Fruit fly (Drosophila melanogaster) whole organism, embryonic: ENCODE data around the gene isoQC.

Source experiments
- Adf1 ChIP-seq: fragments of 200-800 bp; sonication (Bioruptor generic); IDR thresholded peaks from 2 replicates; pipeline ENCODE4 v1.3.6; 2022; ENCODE audit warnings: missing biosample characterization, missing genetic modification characterization
- CG11695 ChIP-seq: fragments of 200-800 bp; sonication (Bioruptor generic); IDR thresholded peaks from 3 replicates; pipeline ENCODE4 v1.3.6; 2022; ENCODE audit warnings: missing biosample characterization, missing genetic modification characterization
- CG14860 ChIP-seq: fragments of 200-800 bp; sonication (Bioruptor generic); IDR thresholded peaks from 3 replicates; pipeline ENCODE4 v1.3.6; 2022; ENCODE audit warnings: missing biosample characterization, missing genetic modification characterization; ENCODE audit not compliant: partially characterized antibody
- CG15269 ChIP-seq: fragments of 200-800 bp; sonication (Bioruptor generic); optimal IDR thresholded peaks from 2 replicates; lab custom pipeline; 2018; ENCODE audit warnings: missing biosample characterization, mild to moderate bottlenecking, missing genetic modification characterization, moderate library complexity
- CG16779 ChIP-seq: fragments of 200-800 bp; sonication (Bioruptor generic); IDR thresholded peaks from 2 replicates; pipeline ENCODE4 v1.3.6; 2022; ENCODE audit warnings: missing biosample characterization, missing genetic modification characterization
- CG16863 ChIP-seq: fragments of 200-800 bp; sonication (Bioruptor generic); optimal IDR thresholded peaks from 3 replicates; lab custom pipeline; 2016; ENCODE audit warnings: missing biosample characterization, missing genetic modification characterization
- CG17361 ChIP-seq: fragments of 200-800 bp; sonication (Bioruptor generic); IDR thresholded peaks from 3 replicates; pipeline ENCODE4 v1.3.6; 2022; ENCODE audit warnings: missing biosample characterization, missing genetic modification characterization
- CG18476 ChIP-seq: fragments of 200-800 bp; sonication (Bioruptor generic); optimal IDR thresholded peaks from 2 replicates; lab custom pipeline; 2016; ENCODE audit warnings: missing biosample characterization, mild to moderate bottlenecking, missing genetic modification characterization
- CG2120 ChIP-seq: fragments of 200-800 bp; sonication (Bioruptor generic); optimal IDR thresholded peaks from 3 replicates; lab custom pipeline; 2016; ENCODE audit warnings: missing biosample characterization, missing genetic modification characterization
- CG30403 ChIP-seq: fragments of 200-800 bp; sonication (Bioruptor generic); optimal IDR thresholded peaks from 3 replicates; lab custom pipeline; 2016; ENCODE audit warnings: missing biosample characterization, missing genetic modification characterization
- CG34422 ChIP-seq: fragments of 200-800 bp; sonication (Bioruptor generic); IDR thresholded peaks from 3 replicates; pipeline ENCODE4 v1.3.6; 2022; ENCODE audit warnings: missing biosample characterization, missing genetic modification characterization
- CG6175 ChIP-seq: fragments of 200-800 bp; sonication (Bioruptor generic); IDR thresholded peaks from 3 replicates; pipeline ENCODE4 v1.3.6; 2022; ENCODE audit warnings: missing biosample characterization, missing genetic modification characterization
- CG7987 ChIP-seq: fragments of 200-800 bp; sonication (Bioruptor generic); optimal IDR thresholded peaks from 2 replicates; lab custom pipeline; 2018; ENCODE audit warnings: missing biosample characterization, mild to moderate bottlenecking, missing genetic modification characterization, moderate library complexity
- CG8478 ChIP-seq: fragments of >200 bp; optimal IDR thresholded peaks from 2 replicates; lab custom pipeline; 2018
- CG8924 ChIP-seq: fragments of 200-800 bp; optimal IDR thresholded peaks from 3 replicates; lab custom pipeline; 2019; ENCODE audit warnings: missing biosample characterization, mild to moderate bottlenecking, missing genetic modification characterization, moderate library complexity
- CG9876 ChIP-seq: fragments of 200-800 bp; sonication (Bioruptor generic); optimal IDR thresholded peaks from 2 replicates; lab custom pipeline; 2016; ENCODE audit warnings: missing biosample characterization, missing genetic modification characterization
- Chrac-16 ChIP-seq: fragments of 200-800 bp; sonication (Bioruptor generic); optimal IDR thresholded peaks from 3 replicates; lab custom pipeline; 2016; ENCODE audit warnings: missing biosample characterization, missing genetic modification characterization
- Dip2 ChIP-seq: fragments of 200-800 bp; sonication (Bioruptor generic); IDR thresholded peaks from 2 replicates; pipeline ENCODE4 v1.3.6; 2022; ENCODE audit warnings: missing biosample characterization, missing genetic modification characterization
- Fer1 ChIP-seq: fragments of 200-800 bp; sonication (Bioruptor generic); optimal IDR thresholded peaks from 2 replicates; lab custom pipeline; 2017; ENCODE audit warnings: missing biosample characterization, mild to moderate bottlenecking, missing genetic modification characterization
- Fer2 ChIP-seq: fragments of 200-800 bp; sonication (Bioruptor generic); optimal IDR thresholded peaks from 2 replicates; lab custom pipeline; 2018; ENCODE audit warnings: missing biosample characterization, mild to moderate bottlenecking, missing genetic modification characterization, moderate library complexity
- HmgD ChIP-seq: fragments of 200-800 bp; sonication (Bioruptor generic); optimal IDR thresholded peaks from 3 replicates; lab custom pipeline; 2016; ENCODE audit warnings: missing biosample characterization, missing genetic modification characterization
- Hr3 ChIP-seq: fragments of 200-800 bp; sonication (Bioruptor generic); optimal IDR thresholded peaks from 3 replicates; lab custom pipeline; 2016; ENCODE audit warnings: missing biosample characterization, missing genetic modification characterization
- NK7.1 ChIP-seq: fragments of 200-800 bp; sonication (Bioruptor generic); optimal IDR thresholded peaks from 3 replicates; lab custom pipeline; 2016; ENCODE audit warnings: missing biosample characterization, missing genetic modification characterization
- Neu2 ChIP-seq: fragments of 200-800 bp; sonication (Bioruptor generic); optimal IDR thresholded peaks from 3 replicates; lab custom pipeline; 2016; ENCODE audit warnings: missing biosample characterization, missing genetic modification characterization, borderline replicate concordance
- NfI ChIP-seq: fragments of 200-800 bp; sonication (Bioruptor generic); optimal IDR thresholded peaks from 3 replicates; lab custom pipeline; 2018; ENCODE audit warnings: missing biosample characterization, mild to moderate bottlenecking, missing genetic modification characterization, moderate library complexity
- Oaz ChIP-seq: fragments of 200-800 bp; sonication (Bioruptor generic); IDR thresholded peaks from 2 replicates; pipeline ENCODE4 v1.3.6; 2022; ENCODE audit warnings: missing biosample characterization, missing genetic modification characterization
- PHDP ChIP-seq: fragments of 200-800 bp; sonication (Bioruptor generic); optimal IDR thresholded peaks from 3 replicates; lab custom pipeline; 2018; ENCODE audit warnings: missing biosample characterization, mild to moderate bottlenecking, missing genetic modification characterization, moderate library complexity
- Taf1 ChIP-seq: fragments of 200-800 bp; sonication (Bioruptor generic); IDR thresholded peaks from 2 replicates; pipeline ENCODE4 v1.3.6; 2022; ENCODE audit warnings: missing biosample characterization, missing genetic modification characterization
- ap ChIP-seq: fragments of 200-800 bp; sonication (Bioruptor generic); IDR thresholded peaks from 2 replicates; pipeline ENCODE4 v1.3.6; 2022; ENCODE audit warnings: missing biosample characterization, missing genetic modification characterization
- corto ChIP-seq: fragments of 200-800 bp; sonication (Bioruptor generic); optimal IDR thresholded peaks from 2 replicates; lab custom pipeline; 2016; ENCODE audit warnings: missing biosample characterization, mild to moderate bottlenecking, missing genetic modification characterization, moderate library complexity
- croc ChIP-seq: fragments of 200-800 bp; sonication (Bioruptor generic); conservative IDR thresholded peaks from 3 replicates; pipeline ENCODE4 v1.3.6; 2022; ENCODE audit warnings: missing biosample characterization, missing genetic modification characterization
- da ChIP-seq: fragments of 200-800 bp; sonication (Bioruptor generic); optimal IDR thresholded peaks from 2 replicates; lab custom pipeline; 2016; ENCODE audit warnings: missing biosample characterization, missing genetic modification characterization
- dpn ChIP-seq, 2 experiments: fragments of 200-800 bp; sonication (Bioruptor generic); optimal IDR thresholded peaks; 3 replicates each; lab custom pipeline; 2016; ENCODE audit warnings: missing biosample characterization in 2 of 2, missing genetic modification characterization in 2 of 2
- dysf ChIP-seq: fragments of 200-800 bp; sonication (Bioruptor generic); IDR thresholded peaks from 3 replicates; pipeline ENCODE4 v1.3.6; 2022; ENCODE audit warnings: missing biosample characterization, missing genetic modification characterization
- hth ChIP-seq: fragments of >200 bp; optimal IDR thresholded peaks from 2 replicates; lab custom pipeline; 2017; ENCODE audit warnings: inconsistent platforms
- jigr1 ChIP-seq: fragments of 200-800 bp; sonication (Bioruptor generic); IDR thresholded peaks from 3 replicates; pipeline ENCODE4 v1.3.6; 2022; ENCODE audit warnings: missing biosample characterization, missing genetic modification characterization
- jing ChIP-seq: fragments of 200-800 bp; sonication (Bioruptor generic); optimal IDR thresholded peaks from 2 replicates; lab custom pipeline; 2018; ENCODE audit warnings: missing biosample characterization, mild to moderate bottlenecking, missing genetic modification characterization
- maf-S ChIP-seq: fragments of 200-800 bp; sonication (Bioruptor generic); optimal IDR thresholded peaks from 2 replicates; lab custom pipeline; 2016; ENCODE audit warnings: missing biosample characterization, missing genetic modification characterization
- mam ChIP-seq: fragments of 200-800 bp; sonication (Bioruptor generic); optimal IDR thresholded peaks from 3 replicates; lab custom pipeline; 2016; ENCODE audit warnings: missing biosample characterization, missing genetic modification characterization
- nerfin-1 ChIP-seq: fragments of 200-800 bp; sonication (Bioruptor generic); optimal IDR thresholded peaks from 3 replicates; lab custom pipeline; 2019; ENCODE audit warnings: missing biosample characterization, mild to moderate bottlenecking, missing genetic modification characterization, moderate library complexity
- peb ChIP-seq: fragments of 200-800 bp; sonication (Bioruptor generic); IDR thresholded peaks from 2 replicates; pipeline ENCODE4 v1.3.6; 2022; ENCODE audit warnings: missing biosample characterization, missing genetic modification characterization
- run ChIP-seq: fragments of 200-800 bp; sonication (Bioruptor generic); optimal IDR thresholded peaks from 3 replicates; lab custom pipeline; 2018; ENCODE audit warnings: missing biosample characterization, mild to moderate bottlenecking, missing genetic modification characterization
- salm ChIP-seq: fragments of 200-800 bp; sonication (Bioruptor generic); optimal IDR thresholded peaks from 2 replicates; lab custom pipeline; 2018; ENCODE audit warnings: missing biosample characterization, mild to moderate bottlenecking, missing genetic modification characterization
- sob ChIP-seq: fragments of 200-800 bp; sonication (Bioruptor generic); IDR thresholded peaks from 2 replicates; pipeline ENCODE4 v1.3.6; 2022; ENCODE audit warnings: missing biosample characterization, missing genetic modification characterization
- sqz ChIP-seq: fragments of 200-800 bp; sonication (Bioruptor generic); optimal IDR thresholded peaks from 3 replicates; lab custom pipeline; 2018; ENCODE audit warnings: missing biosample characterization, mild to moderate bottlenecking, missing genetic modification characterization
- tna ChIP-seq: fragments of 200-800 bp; sonication (Bioruptor generic); IDR thresholded peaks from 2 replicates; pipeline ENCODE4 v1.3.6; 2022; ENCODE audit warnings: missing biosample characterization, missing genetic modification characterization; ENCODE audit not compliant: partially characterized antibody
- toy ChIP-seq: fragments of 200-800 bp; sonication (Bioruptor generic); IDR thresholded peaks from 2 replicates; pipeline ENCODE4 v1.3.6; 2022; ENCODE audit warnings: missing biosample characterization, missing genetic modification characterization
- trh ChIP-seq: fragments of 200-800 bp; sonication (Bioruptor generic); optimal IDR thresholded peaks from 2 replicates; lab custom pipeline; 2016; ENCODE audit warnings: missing biosample characterization, missing genetic modification characterization
- tup ChIP-seq: fragments of 200-800 bp; sonication (Bioruptor generic); optimal IDR thresholded peaks from 2 replicates; lab custom pipeline; 2016; ENCODE audit warnings: missing biosample characterization, mild to moderate bottlenecking, missing genetic modification characterization, moderate library complexity
- wdn ChIP-seq: fragments of 200-800 bp; sonication (Bioruptor generic); IDR thresholded peaks from 2 replicates; pipeline ENCODE4 v1.3.6; 2022; ENCODE audit warnings: missing biosample characterization, missing genetic modification characterization

Gene isoQC

dm6 chr3L:20509121-20509934, 35.1 kb downstream of the isoQC start (continued):
- TF ChIP-seq Neu2 (GFP tag; lab: Kevin White, UChicago): no peak
- TF ChIP-seq HmgD (GFP tag; lab: Kevin White, UChicago): no peak
- no peak for TF ChIP-seq wdn (GFP tag; lab: Robert Waterston, UW)
- no peak for TF ChIP-seq tna (GFP tag; lab: Robert Waterston, UW)
- peak; percentile 57 for TF ChIP-seq Chrac-16 (GFP tag; lab: Kevin White, UChicago)
- no peak for TF ChIP-seq CG8478
- peak; percentile 81 for TF ChIP-seq PHDP (tag; lab: Kevin White, UChicago)
- peak; percentile 39; the same call in 1 of the 2 replicates for TF ChIP-seq sob
- TF ChIP-seq Fer2 (tag; lab: Kevin White, UChicago): peak; percentile 60
- no peak for TF ChIP-seq CG14860 (GFP tag; lab: Robert Waterston, UW)
- TF ChIP-seq dysf: peak; percentile 71
- peak; percentile 93 for TF ChIP-seq CG17361
- peak; percentile 65 for TF ChIP-seq Hr3 (GFP tag; lab: Kevin White, UChicago)
- peak; percentile 67 for TF ChIP-seq CG16863 (GFP tag; lab: Kevin White, UChicago)
- TF ChIP-seq NK7.1 (GFP tag; lab: Kevin White, UChicago): peak; percentile 41
- TF ChIP-seq CG15269 (tag; lab: Kevin White, UChicago): peak; percentile 82
- peak; percentile 90 for TF ChIP-seq CG2120 (GFP tag; lab: Kevin White, UChicago)
- TF ChIP-seq Taf1: no peak
- TF ChIP-seq tup (GFP tag; lab: Kevin White, UChicago): no peak
- TF ChIP-seq sqz (GFP tag; lab: Kevin White, UChicago): peak; percentile 64
- no peak for TF ChIP-seq ap (GFP tag; lab: Robert Waterston, UW)
- peak; percentile 21; the same call in 1 of the 3 replicates for TF ChIP-seq croc (GFP tag; lab: Robert Waterston, UW)
- TF ChIP-seq CG9876 (GFP tag; lab: Kevin White, UChicago): no peak
- peak; percentile 41; the same call in 1 of the 3 replicates for TF ChIP-seq CG11695 (GFP tag; lab: Robert Waterston, UW)
- TF ChIP-seq peb (GFP tag; lab: Robert Waterston, UW): no peak
- peak; percentile 70 for TF ChIP-seq NfI
- TF ChIP-seq maf-S (GFP tag; lab: Kevin White, UChicago): peak; percentile 17
- TF ChIP-seq Oaz: no peak
- TF ChIP-seq Adf1 (GFP tag; lab: Robert Waterston, UW): no peak
- no peak for TF ChIP-seq CG7987 (GFP tag; lab: Kevin White, UChicago)
- peak; percentile 72 for TF ChIP-seq CG18476 (GFP tag; lab: Kevin White, UChicago)
- no peak for TF ChIP-seq hth (lab: Kevin White, UChicago)
- peak; percentile 84 for TF ChIP-seq Fer1 (GFP tag; lab: Kevin White, UChicago)
- no peak for TF ChIP-seq da
- TF ChIP-seq toy (GFP tag; lab: Robert Waterston, UW): no peak
- no peak for TF ChIP-seq CG16779 (GFP tag; lab: Robert Waterston, UW)
- peak; percentile 88 for TF ChIP-seq CG30403 (GFP tag; lab: Kevin White, UChicago)
- TF ChIP-seq mam (GFP tag; lab: Kevin White, UChicago): peak; percentile 64
- TF ChIP-seq trh (GFP tag; lab: Kevin White, UChicago): no peak
- TF ChIP-seq dpn (GFP tag; optimal IDR thresholded peaks at IDR 0.05; lab: Kevin White, UChicago): peak; percentile 66 to 76
- TF ChIP-seq salm (tag; lab: Kevin White, UChicago): peak; percentile 43
- no peak for TF ChIP-seq jing (GFP tag; lab: Kevin White, UChicago)
- no peak for TF ChIP-seq jigr1
- TF ChIP-seq CG34422 (GFP tag; lab: Robert Waterston, UW): no peak
- TF ChIP-seq corto (GFP tag; lab: Kevin White, UChicago): no peak
- TF ChIP-seq nerfin-1 (tag; lab: Kevin White, UChicago): peak; percentile 66
- TF ChIP-seq CG8924 (tag; lab: Kevin White, UChicago): peak; percentile 90
- TF ChIP-seq CG6175 (GFP tag; lab: Robert Waterston, UW): no peak
- TF ChIP-seq run: peak; percentile 27
- TF ChIP-seq Dip2 (GFP tag; lab: Robert Waterston, UW): no peak
